Worm (Caenorhabditis elegans): Measurements from ENCODE around the gene mak-1.

- TF ChIP-seq pqm-1 (tag; optimal IDR thresholded peaks at IDR 0.05): no peak
- no peak for TF ChIP-seq mdl-1 (tag; optimal IDR thresholded peaks at IDR 0.05)
- TF ChIP-seq alr-1 (tag; optimal IDR thresholded peaks at IDR 0.05; ENCODE audit: borderline replicate concordance): no peak
- TF ChIP-seq sup-37 (GFP tag; optimal IDR thresholded peaks at IDR 0.05): no peak
- TF ChIP-seq ama-1 (optimal IDR thresholded peaks at IDR 0.05): no peak
- no peak for TF ChIP-seq ztf-11 (tag; optimal IDR thresholded peaks at IDR 0.05)
These were observed 20.5 kb downstream of the mak-1 start for ce11 chrII:8764332-8764731.
